Worm (Caenorhabditis elegans): Measurements from ENCODE around the gene Y53C12A.3.
A peak's percentile ranks its signal among the peaks of the same experiment; 100 is the strongest.

Y53C12A.3 gene

ce11 chrII:9677470-9677869 lies 28.6 kb downstream of the Y53C12A.3 start:
- no peak for TF ChIP-seq elt-4 (tag; optimal IDR thresholded peaks at IDR 0.05)
- no peak for TF ChIP-seq pax-1 (tag; optimal IDR thresholded peaks at IDR 0.05)
- TF ChIP-seq dmd-4 (tag; optimal IDR thresholded peaks at IDR 0.05; ENCODE audit: borderline replicate concordance) = no peak
- TF ChIP-seq sdc-2 (tag; optimal IDR thresholded peaks at IDR 0.05) = no peak
- TF ChIP-seq ceh-22 (tag; optimal IDR thresholded peaks at IDR 0.05) = no peak
- TF ChIP-seq fkh-10 (GFP tag; optimal IDR thresholded peaks at IDR 0.05) = no peak
- TF ChIP-seq Y22D7AL.16 (tag; optimal IDR thresholded peaks at IDR 0.05) = no peak
- no peak for TF ChIP-seq pha-4 (tag; optimal IDR thresholded peaks at IDR 0.05)

ce11 chrII:9674678-9675077 lies 31.4 kb downstream of the Y53C12A.3 start, which contains the start of gene arc-1:
arc-1 (plus strand) TSS chrII:9674978.
- TF ChIP-seq ceh-31 (tag; optimal IDR thresholded peaks at IDR 0.05) (no peak), eyg-1 (tag; optimal IDR thresholded peaks at IDR 0.05) (no peak), hlh-15 (tag; optimal IDR thresholded peaks at IDR 0.05) (no peak), ets-4 (tag; optimal IDR thresholded peaks at IDR 0.05) (no peak), hlh-8 (tag; optimal IDR thresholded peaks at IDR 0.05) (no peak), fax-1 (tag; optimal IDR thresholded peaks at IDR 0.05) (no peak), dmd-4 (tag; optimal IDR thresholded peaks at IDR 0.05; ENCODE audit: borderline replicate concordance) (no peak), K02D7.2 (tag; optimal IDR thresholded peaks at IDR 0.05) (no peak), pax-1 (tag; optimal IDR thresholded peaks at IDR 0.05) (no peak), ceh-30 (tag; optimal IDR thresholded peaks at IDR 0.05) (no peak), che-1 (tag; optimal IDR thresholded peaks at IDR 0.05) (no peak), ceh-24 (tag; optimal IDR thresholded peaks at IDR 0.05) (no peak)

- no peak for TF ChIP-seq ceh-30 (tag; optimal IDR thresholded peaks at IDR 0.05)
- no peak for TF ChIP-seq dmd-4 (tag; optimal IDR thresholded peaks at IDR 0.05; ENCODE audit: borderline replicate concordance)
- TF ChIP-seq hlh-30 (tag; optimal IDR thresholded peaks at IDR 0.05; ENCODE audit: insufficient read depth) = no peak
- TF ChIP-seq unc-55 (GFP tag; optimal IDR thresholded peaks at IDR 0.05) = no peak
- TF ChIP-seq elt-2 (tag; optimal IDR thresholded peaks at IDR 0.05) = no peak
- TF ChIP-seq nhr-232 (tag; optimal IDR thresholded peaks at IDR 0.05) = no peak
- TF ChIP-seq syd-9 (tag; optimal IDR thresholded peaks at IDR 0.05) = no peak
Measured at ce11 chrII:9671308-9671707, 34.7 kb downstream of the Y53C12A.3 start, which contains the start of gene ZK1320.7. ZK1320.7 (plus strand) TSS chrII:9671608.

ce11 chrII:9668959-9669358 lies 37.1 kb downstream of the Y53C12A.3 start, which contains the start of gene taf-8:
taf-8 (plus strand) TSS chrII:9669318.
- TF ChIP-seq elt-2 (tag; optimal IDR thresholded peaks at IDR 0.05) (peak; percentile 10), hlh-8 (tag; optimal IDR thresholded peaks at IDR 0.05) (no peak), unc-3 (GFP tag; conservative IDR thresholded peaks at IDR 0.05) (no peak), unc-3 (tag; optimal IDR thresholded peaks at IDR 0.05) (no peak), ceh-31 (tag; optimal IDR thresholded peaks at IDR 0.05) (peak; percentile 1), gmeb-2 (tag; optimal IDR thresholded peaks at IDR 0.05) (no peak), pag-3 (tag; optimal IDR thresholded peaks at IDR 0.05; ENCODE audit: borderline replicate concordance) (no peak), unc-42 (tag; optimal IDR thresholded peaks at IDR 0.05) (peak; percentile 20), pqm-1 (tag; optimal IDR thresholded peaks at IDR 0.05) (no peak), hlh-6 (tag; optimal IDR thresholded peaks at IDR 0.05) (no peak), madf-2 (tag; optimal IDR thresholded peaks at IDR 0.05) (no peak), ceh-14 (tag; optimal IDR thresholded peaks at IDR 0.05) (no peak), fkh-6 (tag; optimal IDR thresholded peaks at IDR 0.05) (no peak), rnt-1 (tag; optimal IDR thresholded peaks at IDR 0.05) (no peak), ceh-34 (tag; optimal IDR thresholded peaks at IDR 0.05) (no peak), nhr-232 (tag; optimal IDR thresholded peaks at IDR 0.05) (no peak), fax-1 (tag; optimal IDR thresholded peaks at IDR 0.05) (no peak), ztf-16 (tag; optimal IDR thresholded peaks at IDR 0.05) (no peak), ceh-18 (tag; optimal IDR thresholded peaks at IDR 0.05) (no peak), K09A11.1 (tag; optimal IDR thresholded peaks at IDR 0.05; ENCODE audit: insufficient read depth) (no peak), ahr-1 (tag; optimal IDR thresholded peaks at IDR 0.05) (no peak), pha-2 (tag; optimal IDR thresholded peaks at IDR 0.05) (no peak), lin-11 (tag; optimal IDR thresholded peaks at IDR 0.05) (no peak), unc-55 (GFP tag; optimal IDR thresholded peaks at IDR 0.05) (no peak), ceh-48 (tag; optimal IDR thresholded peaks at IDR 0.05) (peak; percentile 67), F13H6.1 (tag; optimal IDR thresholded peaks at IDR 0.05) (no peak), sdc-2 (tag; optimal IDR thresholded peaks at IDR 0.05) (no peak), ceh-30 (tag; optimal IDR thresholded peaks at IDR 0.05) (no peak), T23F11.4 (GFP tag; optimal IDR thresholded peaks at IDR 0.05) (no peak), ceh-2 (tag; optimal IDR thresholded peaks at IDR 0.05) (no peak)

All from whole organism, late embryonic.